Worm (Caenorhabditis elegans): ENCODE measurements around the gene F56F11.2.

ce11 chrIII:2840877-2841540 lies 41.1 kb upstream of the F56F11.2 start, which contains the start of gene Y71H2AR.2:
- TF ChIP-seq saeg-2 (GFP tag; IDR thresholded peaks at IDR 0.05) (no peak), ceh-44 (GFP tag; IDR thresholded peaks at IDR 0.05) (no peak), duxl-1 (tag; optimal IDR thresholded peaks at IDR 0.05; ENCODE audit: poor library complexity) (no peak), egl-43 (GFP tag; IDR thresholded peaks at IDR 0.05) (no peak), nhr-28 (tag; optimal IDR thresholded peaks at IDR 0.05) (no peak), nhr-76 (tag; optimal IDR thresholded peaks at IDR 0.05) (no peak), pha-4 (GFP tag; IDR thresholded peaks at IDR 0.05) (no peak), pha-4 (tag; optimal IDR thresholded peaks at IDR 0.05) (no peak), fos-1 (tag; optimal IDR thresholded peaks at IDR 0.05) (no peak), dpl-1 (GFP tag; optimal IDR thresholded peaks at IDR 0.05) (no peak), zag-1 (tag; optimal IDR thresholded peaks at IDR 0.05) (no peak), ztf-11 (tag; optimal IDR thresholded peaks at IDR 0.05) (no peak), zfp-2 (tag; optimal IDR thresholded peaks at IDR 0.05) (no peak)

Data from whole organism, L4 larva.